Worm (Caenorhabditis elegans) whole organism, midembryonic: ENCODE data around the gene agmo-1.

Experiments used
- cog-1 ChIP-seq: sonication (generic microtip); optimal IDR thresholded peaks from 2 replicates; lab custom pipeline; 2016; ENCODE audit warnings: missing genetic modification characterization, missing compliant biosample characterization
- flt-1 ChIP-seq: fragments of 200-800 bp; sonication (Bioruptor generic); IDR thresholded peaks from 2 replicates; pipeline ENCODE4 v1.3.6; 2022; ENCODE audit warnings: missing genetic modification characterization, missing compliant biosample characterization
- klf-2 ChIP-seq: fragments of 200-800 bp; sonication (Bioruptor generic); conservative IDR thresholded peaks from 2 replicates; pipeline ENCODE4 v1.3.6; 2022; ENCODE audit warnings: missing genetic modification reagents, missing genetic modification characterization, missing compliant biosample characterization
- med-1 ChIP-seq: sonication (generic microtip); optimal IDR thresholded peaks from 2 replicates; lab custom pipeline; 2017; ENCODE audit warnings: missing genetic modification characterization, mild to moderate bottlenecking, missing compliant biosample characterization, antibody characterized with exemption, missing genetic modification reagents; ENCODE audit not compliant: insufficient read depth
- ztf-23 ChIP-seq: fragments of 200-800 bp; sonication (Bioruptor generic); IDR thresholded peaks from 2 replicates; pipeline ENCODE4 v1.3.6; 2022; ENCODE audit warnings: missing genetic modification reagents, missing genetic modification characterization, missing compliant biosample characterization
- ztf-29 ChIP-seq: fragments of 200-800 bp; sonication (Bioruptor generic); IDR thresholded peaks from 2 replicates; pipeline ENCODE4 v1.3.6; 2022; ENCODE audit warnings: missing genetic modification reagents, missing genetic modification characterization, missing compliant biosample characterization

DNA sequence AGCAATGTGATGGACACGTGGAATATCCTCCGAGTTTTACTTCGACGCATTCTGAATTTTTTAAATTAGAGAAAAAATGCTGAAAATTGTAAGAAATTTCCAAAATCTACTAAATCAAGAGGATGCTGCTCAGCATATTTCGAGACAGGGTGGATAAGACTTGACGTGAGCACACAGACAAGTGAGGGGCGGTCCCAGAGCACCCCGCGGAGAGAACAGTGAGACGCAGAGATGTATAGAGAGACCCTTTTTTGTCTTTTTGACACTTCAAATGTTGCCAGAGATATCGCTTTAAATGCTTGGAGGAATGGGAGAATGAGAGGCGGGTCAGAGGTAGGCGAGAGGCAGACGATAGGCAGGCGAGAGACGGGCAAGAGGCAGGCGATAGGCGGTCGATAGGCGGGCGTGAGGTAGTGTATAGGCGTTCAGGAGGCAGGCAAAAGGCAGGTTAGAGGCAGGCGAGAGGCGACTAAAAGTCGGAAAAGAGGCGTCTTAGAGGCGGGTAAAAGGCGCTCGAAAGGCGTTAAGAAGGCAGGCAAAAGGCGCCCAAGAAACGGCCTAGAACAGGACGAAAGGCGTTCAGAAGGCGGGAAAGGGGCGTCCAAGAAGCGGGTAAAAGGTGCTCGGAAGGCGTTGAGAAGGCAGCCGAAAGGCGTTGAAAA lies 18.6 kb downstream of the agmo-1 start, which contains the start of gene gab-1:
- TF ChIP-seq ztf-29 (no peak), cog-1 (no peak), ztf-23 (GFP tag; lab: Robert Waterston, UW) (no peak), med-1 (no peak), flt-1 (GFP tag; lab: Robert Waterston, UW) (no peak), klf-2 (GFP tag; lab: Robert Waterston, UW) (no peak)
